Fruit fly (Drosophila melanogaster) Kc167 (cell line): ENCODE data around the gene TwdlV.

Experiments used
- Myc ChIP-seq: fragments of >200 bp; optimal IDR thresholded peaks from 2 replicates; lab custom pipeline; 2017; ENCODE audit warnings: missing external identifiers
- Sin3A ChIP-seq: fragments of >200 bp; optimal IDR thresholded peaks from 2 replicates; lab custom pipeline; 2018; ENCODE audit warnings: missing external identifiers
- h ChIP-seq: fragments of >200 bp; optimal IDR thresholded peaks from 3 replicates; lab custom pipeline; 2018; ENCODE audit warnings: missing external identifiers
- insv ChIP-seq: fragments of >200 bp; optimal IDR thresholded peaks from 3 replicates; lab custom pipeline; 2018; ENCODE audit warnings: missing external identifiers
- psq ChIP-seq: fragments of >200 bp; optimal IDR thresholded peaks from 2 replicates; lab custom pipeline; 2017; ENCODE audit warnings: missing external identifiers
- ttk ChIP-seq: sonication (Bioruptor generic); optimal IDR thresholded peaks from 2 replicates; lab custom pipeline; 2017; ENCODE audit warnings: missing external identifiers

The TwdlV gene

dm6 chr3R:4277828-4278227, 23.3 kb downstream of the TwdlV start, which contains the start of gene flip:
flip (minus strand) TSS chr3R:4277928.
- TF ChIP-seq ttk (no peak), h (lab: Kevin White, UChicago) (no peak), insv (lab: Kevin White, UChicago) (no peak), psq (lab: Kevin White, UChicago) (no peak), Sin3A (lab: Kevin White, UChicago) (no peak)

- no peak for TF ChIP-seq insv (lab: Kevin White, UChicago)
- TF ChIP-seq Myc (lab: Kevin White, UChicago), result no peak
- TF ChIP-seq h (lab: Kevin White, UChicago), result no peak
- no peak for TF ChIP-seq ttk
- TF ChIP-seq psq (lab: Kevin White, UChicago), result no peak
- TF ChIP-seq Sin3A (lab: Kevin White, UChicago), result no peak
Observed at dm6 chr3R:4280062-4280461, 25.6 kb downstream of the TwdlV start, which contains the start of gene cpx. cpx (plus strand) TSS chr3R:4280221.

- no peak for TF ChIP-seq Myc (lab: Kevin White, UChicago)
- no peak for TF ChIP-seq insv (lab: Kevin White, UChicago)
- no peak for TF ChIP-seq ttk
- no peak for TF ChIP-seq h (lab: Kevin White, UChicago)
- TF ChIP-seq Sin3A (lab: Kevin White, UChicago), result no peak
- no peak for TF ChIP-seq psq (lab: Kevin White, UChicago)
Observed at dm6 chr3R:4281119-4281861, 26.8 kb downstream of the TwdlV start.

dm6 chr3R:4282207-4282606, 27.7 kb downstream of the TwdlV start:
- TF ChIP-seq ttk, result no peak
- no peak for TF ChIP-seq Sin3A (lab: Kevin White, UChicago)
- TF ChIP-seq Myc (lab: Kevin White, UChicago), result no peak
- TF ChIP-seq psq (lab: Kevin White, UChicago), result no peak
- TF ChIP-seq h (lab: Kevin White, UChicago), result no peak
- TF ChIP-seq insv (lab: Kevin White, UChicago), result no peak

DNA sequence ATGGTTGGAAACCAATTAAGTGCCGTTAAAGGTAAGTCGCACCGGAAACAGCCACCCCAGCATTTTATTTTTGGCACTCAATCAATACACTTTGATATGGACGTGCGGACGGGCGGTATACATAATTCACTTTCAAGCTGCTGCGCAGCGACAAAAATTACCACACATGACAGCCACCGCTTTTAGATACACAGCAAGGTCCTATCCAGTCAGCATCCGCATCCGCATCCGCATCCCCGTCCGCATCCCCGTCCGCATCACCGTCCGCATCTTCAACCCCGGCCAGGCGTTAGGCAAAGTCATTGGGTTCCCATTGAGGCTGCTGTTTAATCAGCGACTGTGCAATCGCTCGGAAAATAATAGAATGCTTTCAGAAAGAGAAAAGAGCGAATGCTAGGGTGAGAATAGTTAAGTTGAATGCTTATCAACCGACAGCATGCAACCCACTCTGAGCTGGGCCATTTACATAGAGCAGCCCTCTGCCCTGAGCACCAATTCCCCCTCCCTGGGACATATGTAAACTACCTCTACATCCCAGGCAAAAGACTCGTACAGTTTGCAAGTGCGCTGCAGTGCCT, 30.0 kb downstream of the TwdlV start:
- TF ChIP-seq ttk (no peak), psq (lab: Kevin White, UChicago) (no peak), Myc (lab: Kevin White, UChicago) (no peak), insv (lab: Kevin White, UChicago) (no peak), Sin3A (lab: Kevin White, UChicago) (no peak), h (lab: Kevin White, UChicago) (no peak)

- TF ChIP-seq Myc (lab: Kevin White, UChicago) (no peak), insv (lab: Kevin White, UChicago) (no peak), h (lab: Kevin White, UChicago) (no peak), Sin3A (lab: Kevin White, UChicago) (no peak), ttk (no peak), psq (lab: Kevin White, UChicago) (no peak)
Observed at dm6 chr3R:4291289-4291688, 36.8 kb downstream of the TwdlV start.

dm6 chr3R:4292185-4292584, 37.7 kb downstream of the TwdlV start:
- TF ChIP-seq h (lab: Kevin White, UChicago), result no peak
- TF ChIP-seq Myc (lab: Kevin White, UChicago), result no peak
- TF ChIP-seq psq (lab: Kevin White, UChicago), result no peak
- no peak for TF ChIP-seq insv (lab: Kevin White, UChicago)
- no peak for TF ChIP-seq ttk

DNA sequence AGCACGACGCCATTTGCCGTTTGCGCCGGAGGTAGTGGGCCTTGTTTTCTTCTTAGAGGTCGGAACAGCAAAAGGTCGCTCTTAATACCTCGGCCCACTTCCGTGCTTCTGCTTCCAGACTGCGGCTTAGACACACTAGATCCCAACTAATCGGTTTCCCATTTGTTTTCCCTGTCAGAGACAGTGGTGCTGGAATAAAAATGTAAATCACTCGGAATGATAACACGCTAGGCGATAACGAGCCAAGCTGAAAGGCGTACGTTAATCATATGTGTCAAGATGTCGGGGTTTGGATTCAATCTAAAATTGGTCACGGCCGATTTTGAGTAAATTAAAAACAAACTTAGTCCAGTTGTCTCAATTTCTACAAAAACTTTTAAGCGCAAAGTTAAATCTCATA, 40.2 kb downstream of the TwdlV start, which contains the start of gene Nepl11:
Gene Nepl11 (minus strand): TSS at position 152 of the 400 bp plus-strand sequence.
- no peak for TF ChIP-seq psq (lab: Kevin White, UChicago)
- no peak for TF ChIP-seq insv (lab: Kevin White, UChicago)
- TF ChIP-seq ttk, result no peak
- TF ChIP-seq Sin3A (lab: Kevin White, UChicago), result no peak
- TF ChIP-seq h (lab: Kevin White, UChicago), result no peak
- TF ChIP-seq Myc (lab: Kevin White, UChicago), result no peak

DNA sequence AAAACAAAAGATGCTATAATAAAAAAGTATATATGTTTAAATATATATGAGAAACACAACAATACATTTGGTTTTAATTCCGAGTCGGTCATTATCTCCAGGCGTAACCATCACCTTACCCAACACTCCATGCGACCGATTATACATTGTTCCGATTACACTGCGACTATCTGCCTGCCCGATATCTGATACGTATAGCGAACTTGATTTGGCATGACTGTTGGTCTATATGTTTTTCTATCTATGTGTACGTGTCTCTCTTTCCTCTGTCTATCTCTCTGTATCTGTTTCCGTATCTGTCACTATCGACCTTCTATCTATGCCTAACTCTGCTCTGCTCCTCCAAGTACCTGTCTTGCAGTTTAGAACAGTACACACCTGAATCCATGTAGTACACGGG, 47.0 kb downstream of the TwdlV start:
- TF ChIP-seq insv (lab: Kevin White, UChicago), result no peak
- no peak for TF ChIP-seq Sin3A (lab: Kevin White, UChicago)
